Worm (Caenorhabditis elegans): ENCODE results near the gene unc-22.

Gene unc-22

DNA sequence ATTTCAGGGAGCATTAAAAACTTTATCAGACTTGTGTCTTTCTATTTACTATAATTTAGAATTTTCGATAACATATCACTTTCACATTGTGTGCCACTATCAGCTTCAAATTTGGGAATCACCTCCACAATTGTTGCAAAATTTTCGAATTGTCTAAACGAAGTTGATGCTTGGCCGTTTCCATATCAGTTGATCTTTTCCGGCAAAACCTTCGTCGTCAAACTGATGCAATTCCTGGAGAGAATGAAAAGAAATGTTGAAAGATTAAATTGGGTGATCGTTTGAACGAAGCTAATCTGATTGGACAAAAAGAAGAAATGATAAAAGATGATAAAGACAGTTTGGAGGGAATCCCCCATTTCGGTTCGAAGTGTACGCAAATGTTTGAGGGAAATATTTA lies 55.2 kb downstream of the unc-22 start:
- no peak for TF ChIP-seq lin-11 (tag; optimal IDR thresholded peaks at IDR 0.05)
- TF ChIP-seq ztf-4 (tag; optimal IDR thresholded peaks at IDR 0.05), result peak; percentile 70
- no peak for TF ChIP-seq nhr-237 (tag; optimal IDR thresholded peaks at IDR 0.05)
- TF ChIP-seq gmeb-1 (tag; optimal IDR thresholded peaks at IDR 0.05), result peak; percentile 74
- no peak for TF ChIP-seq nhr-11 (tag; optimal IDR thresholded peaks at IDR 0.05)
- TF ChIP-seq lin-39 (tag; optimal IDR thresholded peaks at IDR 0.05), result no peak
- peak; percentile 63 for TF ChIP-seq ama-1 (optimal IDR thresholded peaks at IDR 0.05)
- peak in 1 of 2 experiments; percentile 71 for TF ChIP-seq lsy-2 (tag; optimal IDR thresholded peaks at IDR 0.05)
- TF ChIP-seq nhr-21 (tag; optimal IDR thresholded peaks at IDR 0.05), result peak; percentile 69
- no peak for TF ChIP-seq mab-5 (tag; optimal IDR thresholded peaks at IDR 0.05)
- peak; percentile 2 to 70 for TF ChIP-seq mdl-1 (tag; optimal IDR thresholded peaks at IDR 0.05)
- no peak for TF ChIP-seq unc-39 (tag; optimal IDR thresholded peaks at IDR 0.05)
- no peak for TF ChIP-seq skn-1 (tag; optimal IDR thresholded peaks at IDR 0.05)
- no peak for TF ChIP-seq egl-27 (tag; optimal IDR thresholded peaks at IDR 0.05)
- peak; percentile 82 for TF ChIP-seq crh-2 (tag; optimal IDR thresholded peaks at IDR 0.05)
- TF ChIP-seq zag-1 (tag; optimal IDR thresholded peaks at IDR 0.05), result no peak
- peak; percentile 94 for TF ChIP-seq sma-9 (GFP tag; optimal IDR thresholded peaks at IDR 0.05)
- TF ChIP-seq sma-9 (tag; optimal IDR thresholded peaks at IDR 0.05), result no peak
- no peak for TF ChIP-seq R02D3.7 (tag; optimal IDR thresholded peaks at IDR 0.05)
- TF ChIP-seq alr-1 (tag; optimal IDR thresholded peaks at IDR 0.05), result no peak
- peak; percentile 77 for TF ChIP-seq lin-13 (GFP tag; optimal IDR thresholded peaks at IDR 0.05)
- peak; percentile 37 for TF ChIP-seq sem-4 (tag; optimal IDR thresholded peaks at IDR 0.05)
- no peak for TF ChIP-seq C34F6.9 (tag; optimal IDR thresholded peaks at IDR 0.05)
- peak; percentile 53 for TF ChIP-seq blmp-1 (tag; optimal IDR thresholded peaks at IDR 0.05; ENCODE audit: insufficient read depth)
- TF ChIP-seq snpc-4 (tag; optimal IDR thresholded peaks at IDR 0.05), result no peak
- peak; percentile 54 for TF ChIP-seq F13H6.1 (tag; optimal IDR thresholded peaks at IDR 0.05)
- TF ChIP-seq nhr-10 (tag; optimal IDR thresholded peaks at IDR 0.05), result no peak
- TF ChIP-seq Y55F3AM.14 (GFP tag; optimal IDR thresholded peaks at IDR 0.05), result peak; percentile 18
- TF ChIP-seq nhr-129 (tag; optimal IDR thresholded peaks at IDR 0.05), result peak; percentile 78
- TF ChIP-seq sma-3 (GFP tag; optimal IDR thresholded peaks at IDR 0.05), result peak; percentile 68
- TF ChIP-seq unc-55 (GFP tag; optimal IDR thresholded peaks at IDR 0.05), result no peak
- TF ChIP-seq fos-1 (tag; optimal IDR thresholded peaks at IDR 0.05), result peak; percentile 76
- TF ChIP-seq nhr-6 (tag; optimal IDR thresholded peaks at IDR 0.05), result peak; percentile 48

DNA sequence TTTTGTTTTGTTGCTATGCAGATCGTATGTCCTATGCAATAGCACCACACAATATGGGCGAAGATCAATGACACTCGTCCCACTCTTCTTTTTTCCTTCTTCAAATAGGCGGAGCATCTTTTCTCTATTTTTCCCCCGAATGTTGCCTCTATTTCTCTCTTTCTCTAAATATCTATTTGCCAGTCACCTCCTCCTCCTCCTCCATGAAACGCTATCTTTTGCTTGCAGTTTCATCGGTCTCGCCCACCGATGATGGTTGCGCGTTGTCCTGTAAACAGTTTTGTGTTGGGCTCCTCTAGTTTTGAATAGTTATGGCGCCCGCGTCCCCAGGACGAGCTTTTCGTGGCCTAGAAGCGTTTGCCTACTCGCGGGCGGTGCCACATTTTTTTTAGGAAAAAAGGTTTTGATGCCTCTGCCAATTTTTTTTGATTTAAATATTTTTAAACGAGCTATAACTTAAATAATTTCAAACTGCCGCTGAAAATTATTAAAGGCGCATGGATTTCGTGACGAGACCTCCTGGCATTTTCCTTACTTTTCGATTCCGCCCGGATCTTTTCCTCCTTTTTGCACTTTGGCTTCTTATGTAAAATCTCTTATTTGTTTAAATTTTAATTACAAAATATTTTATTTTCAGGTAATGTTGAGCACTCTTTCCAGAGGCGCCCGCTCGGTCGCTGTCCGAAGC lies 58.1 kb downstream of the unc-22 start, which contains the start of gene gdh-1:
Gene gdh-1, plus strand, starts transcription at position 638 of the 688 bp plus-strand sequence.
- TF ChIP-seq elt-3 (tag; optimal IDR thresholded peaks at IDR 0.05) (no peak), ceh-82 (tag; optimal IDR thresholded peaks at IDR 0.05) (no peak), ztf-11 (tag; optimal IDR thresholded peaks at IDR 0.05) (no peak), alr-1 (tag; optimal IDR thresholded peaks at IDR 0.05) (no peak), aly-2 (tag; optimal IDR thresholded peaks at IDR 0.05) (no peak), gmeb-1 (tag; optimal IDR thresholded peaks at IDR 0.05) (peak; percentile 33), crh-2 (tag; optimal IDR thresholded peaks at IDR 0.05) (peak; percentile 59), peb-1 (tag; optimal IDR thresholded peaks at IDR 0.05) (no peak), lin-39 (tag; optimal IDR thresholded peaks at IDR 0.05) (no peak), nhr-77 (tag; optimal IDR thresholded peaks at IDR 0.05) (no peak), nhr-129 (tag; optimal IDR thresholded peaks at IDR 0.05) (peak; percentile 75), fos-1 (tag; optimal IDR thresholded peaks at IDR 0.05) (peak; percentile 50), nhr-23 (tag; optimal IDR thresholded peaks at IDR 0.05) (no peak), unc-62 (GFP tag; optimal IDR thresholded peaks at IDR 0.05) (no peak), C34F6.9 (tag; optimal IDR thresholded peaks at IDR 0.05) (peak; percentile 52), lin-11 (tag; optimal IDR thresholded peaks at IDR 0.05) (no peak), ztf-4 (tag; optimal IDR thresholded peaks at IDR 0.05) (no peak), nhr-25 (tag; optimal IDR thresholded peaks at IDR 0.05) (peak; percentile 73), zag-1 (tag; optimal IDR thresholded peaks at IDR 0.05) (no peak), ZK546.5 (tag; optimal IDR thresholded peaks at IDR 0.05) (no peak), sma-3 (GFP tag; optimal IDR thresholded peaks at IDR 0.05) (peak; percentile 24), sem-4 (tag; optimal IDR thresholded peaks at IDR 0.05) (no peak), nhr-12 (tag; optimal IDR thresholded peaks at IDR 0.05) (no peak), ztf-1 (GFP tag; conservative IDR thresholded peaks at IDR 0.05) (no peak), blmp-1 (tag; optimal IDR thresholded peaks at IDR 0.05; ENCODE audit: insufficient read depth) (peak; percentile 44), elt-1 (tag; optimal IDR thresholded peaks at IDR 0.05) (no peak), nhr-237 (tag; optimal IDR thresholded peaks at IDR 0.05) (no peak), ceh-16 (tag; optimal IDR thresholded peaks at IDR 0.05) (no peak), nhr-21 (tag; optimal IDR thresholded peaks at IDR 0.05) (no peak), unc-39 (tag; optimal IDR thresholded peaks at IDR 0.05) (no peak), R02D3.7 (tag; optimal IDR thresholded peaks at IDR 0.05) (no peak), egl-27 (tag; optimal IDR thresholded peaks at IDR 0.05) (no peak), Y55F3AM.14 (GFP tag; optimal IDR thresholded peaks at IDR 0.05) (no peak), nhr-10 (tag; optimal IDR thresholded peaks at IDR 0.05) (no peak), unc-55 (GFP tag; optimal IDR thresholded peaks at IDR 0.05) (peak; percentile 35), mdl-1 (tag; optimal IDR thresholded peaks at IDR 0.05) (peak in 1 of 2 experiments; percentile 5), lsy-2 (tag; optimal IDR thresholded peaks at IDR 0.05) (peak; percentile 16), lin-13 (GFP tag; optimal IDR thresholded peaks at IDR 0.05) (peak; percentile 59), skn-1 (tag; optimal IDR thresholded peaks at IDR 0.05) (no peak), mab-5 (tag; optimal IDR thresholded peaks at IDR 0.05) (no peak), dmd-4 (tag; optimal IDR thresholded peaks at IDR 0.05) (no peak), nhr-11 (tag; optimal IDR thresholded peaks at IDR 0.05) (no peak), nhr-6 (tag; optimal IDR thresholded peaks at IDR 0.05) (no peak), F13H6.1 (tag; optimal IDR thresholded peaks at IDR 0.05) (peak; percentile 48)
